Fruit fly (Drosophila melanogaster): ENCODE measurements around the gene naz.

naz gene

dm6 chr3R:18365978-18366643 lies 37.4 kb upstream of the naz start, which contains the start of the genes WRNexo and Nup43 (continued):
- TF ChIP-seq CG3726 (GFP tag; IDR thresholded peaks at IDR 0.05) = no peak
- TF ChIP-seq CG6791 (GFP tag; IDR thresholded peaks at IDR 0.05; ENCODE audit: partially characterized antibody) = no peak
- TF ChIP-seq CG9797 (GFP tag; optimal IDR thresholded peaks at IDR 0.05) = peak; percentile 60
- TF ChIP-seq CG32532 (GFP tag; IDR thresholded peaks at IDR 0.05) = peak; percentile 59
- TF ChIP-seq ase (GFP tag; IDR thresholded peaks at IDR 0.05) = no peak
- no peak for TF ChIP-seq CG17385 (GFP tag; optimal IDR thresholded peaks at IDR 0.05)
- peak; percentile 28 for TF ChIP-seq CG3995 (GFP tag; optimal IDR thresholded peaks at IDR 0.05)
- peak; percentile 36; the same call in 1 of the 3 replicates for TF ChIP-seq dysf (GFP tag; IDR thresholded peaks at IDR 0.05)
- no peak for TF ChIP-seq CG18764 (GFP tag; optimal IDR thresholded peaks at IDR 0.05)
- peak; percentile 9 for TF ChIP-seq CG1792 (GFP tag; optimal IDR thresholded peaks at IDR 0.05)
- peak; percentile 7 for TF ChIP-seq Dip3 (GFP tag; optimal IDR thresholded peaks at IDR 0.05)
- peak; percentile 41 for TF ChIP-seq Antp (GFP tag; optimal IDR thresholded peaks at IDR 0.05)
- peak; percentile 46 for TF ChIP-seq pzg (GFP tag; optimal IDR thresholded peaks at IDR 0.05)
- TF ChIP-seq vnd (GFP tag; IDR thresholded peaks at IDR 0.05; ENCODE audit: partially characterized antibody) = no peak
- peak; percentile 49 for TF ChIP-seq ind (GFP tag; optimal IDR thresholded peaks at IDR 0.05)
- TF ChIP-seq inv (GFP tag; IDR thresholded peaks at IDR 0.05; ENCODE audit: partially characterized antibody) = no peak
- TF ChIP-seq CG9727 (GFP tag; optimal IDR thresholded peaks at IDR 0.05) = peak; percentile 19
- peak; percentile 70 for TF ChIP-seq slbo (GFP tag; IDR thresholded peaks at IDR 0.05)
- peak; percentile 55 for TF ChIP-seq bcd (GFP tag; optimal IDR thresholded peaks at IDR 0.05)
- no peak for TF ChIP-seq Dbx (GFP tag; IDR thresholded peaks at IDR 0.05)
- peak; percentile 42 for TF ChIP-seq tin (GFP tag; optimal IDR thresholded peaks at IDR 0.05)
- TF ChIP-seq CG31441 (GFP tag; IDR thresholded peaks at IDR 0.05) = peak; percentile 43; the same call in 1 of the 2 replicates
- TF ChIP-seq otp (GFP tag; IDR thresholded peaks at IDR 0.05) = no peak
- TF ChIP-seq NC2β (GFP tag; optimal IDR thresholded peaks at IDR 0.05) = peak; percentile 0
- peak; percentile 34; the same call in 1 of the 2 replicates for TF ChIP-seq CG32772 (GFP tag; IDR thresholded peaks at IDR 0.05)
- TF ChIP-seq CG10267 (tag; optimal IDR thresholded peaks at IDR 0.05) = peak; percentile 31
- TF ChIP-seq CG13287 (GFP tag; IDR thresholded peaks at IDR 0.05; ENCODE audit: partially characterized antibody) = 0 out of 2 replicates have a peak, but pooled peaks have one; percentile 10
- peak; percentile 32; the same call in 1 of the 2 replicates for TF ChIP-seq CG10366 (GFP tag; IDR thresholded peaks at IDR 0.05)
- TF ChIP-seq Hey (tag; optimal IDR thresholded peaks at IDR 0.05) = no peak
- TF ChIP-seq CG13775 (GFP tag; optimal IDR thresholded peaks at IDR 0.05) = peak; percentile 67
- peak; percentile 57 for TF ChIP-seq CG3847 (GFP tag; IDR thresholded peaks at IDR 0.05)
- TF ChIP-seq CG10654 (GFP tag; optimal IDR thresholded peaks at IDR 0.05) = peak; percentile 25
- TF ChIP-seq grau (tag; optimal IDR thresholded peaks at IDR 0.05) = peak; percentile 52
- TF ChIP-seq CG12219 (GFP tag; optimal IDR thresholded peaks at IDR 0.05) = no peak
- TF ChIP-seq Stat92E (GFP tag; optimal IDR thresholded peaks at IDR 0.05) = no peak
- TF ChIP-seq fd3F (GFP tag; optimal IDR thresholded peaks at IDR 0.05) = peak; percentile 24
- TF ChIP-seq CG15514 (GFP tag; optimal IDR thresholded peaks at IDR 0.05) = peak; percentile 18
- peak; percentile 4 for TF ChIP-seq CG18619 (GFP tag; optimal IDR thresholded peaks at IDR 0.05)
- peak; percentile 44 for TF ChIP-seq Sin3A (optimal IDR thresholded peaks at IDR 0.05)
- peak; percentile 61 for TF ChIP-seq mam (GFP tag; optimal IDR thresholded peaks at IDR 0.05)
- peak; percentile 47 for TF ChIP-seq pum (GFP tag; optimal IDR thresholded peaks at IDR 0.05)
- TF ChIP-seq Ets65A (GFP tag) = peak; percentile 89
- peak; percentile 46 for TF ChIP-seq tio (GFP tag; optimal IDR thresholded peaks at IDR 0.05)
- peak; percentile 37 for TF ChIP-seq BEAF-32 (GFP tag; optimal IDR thresholded peaks at IDR 0.05)
- peak; percentile 45 for TF ChIP-seq trem (tag; optimal IDR thresholded peaks at IDR 0.05)
- TF ChIP-seq Oli (tag; optimal IDR thresholded peaks at IDR 0.05) = peak; percentile 35
- TF ChIP-seq Trl (optimal IDR thresholded peaks at IDR 0.05) = no peak
- TF ChIP-seq Trl (GFP tag; optimal IDR thresholded peaks at IDR 0.05) = no peak
- TF ChIP-seq E2f2 (GFP tag; IDR thresholded peaks at IDR 0.05) = peak; percentile 57; the same call in 1 of the 2 replicates
- peak; percentile 40 for TF ChIP-seq fd96Cb (tag; optimal IDR thresholded peaks at IDR 0.05)

Measured in whole organism, embryonic.